Worm (Caenorhabditis elegans) whole organism, midembryonic: Measurements from ENCODE around the gene ZK596.3.

Experiments used
- T22C8.4 ChIP-seq: fragments of 200-800 bp; sonication (Bioruptor generic); IDR thresholded peaks from 2 replicates; pipeline ENCODE4 v1.3.6; 2022; ENCODE audit warnings: missing genetic modification characterization, missing compliant biosample characterization
- cog-1 ChIP-seq: sonication (generic microtip); optimal IDR thresholded peaks from 2 replicates; lab custom pipeline; 2016; ENCODE audit warnings: missing genetic modification characterization, missing compliant biosample characterization
- flt-1 ChIP-seq: fragments of 200-800 bp; sonication (Bioruptor generic); IDR thresholded peaks from 2 replicates; pipeline ENCODE4 v1.3.6; 2022; ENCODE audit warnings: missing genetic modification characterization, missing compliant biosample characterization
- klf-2 ChIP-seq: fragments of 200-800 bp; sonication (Bioruptor generic); conservative IDR thresholded peaks from 2 replicates; pipeline ENCODE4 v1.3.6; 2022; ENCODE audit warnings: missing genetic modification reagents, missing genetic modification characterization, missing compliant biosample characterization
- med-1 ChIP-seq: sonication (generic microtip); optimal IDR thresholded peaks from 2 replicates; lab custom pipeline; 2017; ENCODE audit warnings: missing genetic modification characterization, mild to moderate bottlenecking, missing compliant biosample characterization, antibody characterized with exemption, missing genetic modification reagents; ENCODE audit not compliant: insufficient read depth
- ref-1 ChIP-seq: fragments of 200-800 bp; sonication (Bioruptor generic); conservative IDR thresholded peaks from 2 replicates; pipeline ENCODE4 v1.3.6; 2022; ENCODE audit warnings: missing genetic modification reagents, missing genetic modification characterization, missing compliant biosample characterization
- tab-1 ChIP-seq: fragments of 200-800 bp; sonication (Bioruptor generic); IDR thresholded peaks from 2 replicates; pipeline ENCODE4 v1.3.6; 2022; ENCODE audit warnings: missing genetic modification characterization, missing compliant biosample characterization
- ztf-23 ChIP-seq: fragments of 200-800 bp; sonication (Bioruptor generic); IDR thresholded peaks from 2 replicates; pipeline ENCODE4 v1.3.6; 2022; ENCODE audit warnings: missing genetic modification reagents, missing genetic modification characterization, missing compliant biosample characterization
- ztf-29 ChIP-seq: fragments of 200-800 bp; sonication (Bioruptor generic); IDR thresholded peaks from 2 replicates; pipeline ENCODE4 v1.3.6; 2022; ENCODE audit warnings: missing genetic modification reagents, missing genetic modification characterization, missing compliant biosample characterization

The ZK596.3 gene

ce11 chrIV:10867370-10868146 is 36.6 kb downstream of the ZK596.3 start:
- TF ChIP-seq T22C8.4 (GFP tag; lab: Robert Waterston, UW) (no peak), tab-1 (0 out of 2 replicates have a peak, but pooled peaks have one; percentile 4), ztf-23 (GFP tag; lab: Robert Waterston, UW) (no peak), ztf-29 (peak; percentile 67; the same call in 1 of the 2 replicates), med-1 (GFP tag; lab: Kevin White, UChicago) (no peak), cog-1 (tag; lab: Kevin White, UChicago) (no peak)

DNA sequence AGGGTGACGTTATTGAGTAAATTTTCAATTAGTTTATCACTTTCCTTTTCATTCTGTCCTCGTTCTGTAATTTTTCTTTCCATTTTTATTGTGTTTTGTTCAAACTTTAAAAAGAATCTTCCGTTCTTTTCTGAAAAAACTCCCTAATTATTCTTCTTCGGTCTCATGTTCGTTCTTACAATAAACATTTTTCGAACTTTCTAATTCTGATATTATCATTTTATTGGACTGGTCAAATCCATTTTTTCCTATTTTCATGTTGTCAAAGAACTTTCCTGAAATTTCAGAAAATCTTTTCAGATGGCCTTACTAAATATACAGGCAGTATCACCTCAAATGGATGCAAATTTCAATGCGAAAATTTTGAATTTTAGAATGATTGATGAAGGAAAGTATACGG is 40.2 kb downstream of the ZK596.3 start, which contains the start of gene nish-1:
nish-1 (plus strand) TSS at position 301 of the 400 bp plus-strand sequence.
- TF ChIP-seq klf-2 (GFP tag; lab: Robert Waterston, UW) (no peak), tab-1 (no peak), med-1 (GFP tag; lab: Kevin White, UChicago) (no peak), ztf-29 (no peak), ref-1 (no peak), T22C8.4 (GFP tag; lab: Robert Waterston, UW) (no peak), ztf-23 (GFP tag; lab: Robert Waterston, UW) (no peak), cog-1 (tag; lab: Kevin White, UChicago) (no peak), flt-1 (GFP tag; lab: Robert Waterston, UW) (no peak)

DNA sequence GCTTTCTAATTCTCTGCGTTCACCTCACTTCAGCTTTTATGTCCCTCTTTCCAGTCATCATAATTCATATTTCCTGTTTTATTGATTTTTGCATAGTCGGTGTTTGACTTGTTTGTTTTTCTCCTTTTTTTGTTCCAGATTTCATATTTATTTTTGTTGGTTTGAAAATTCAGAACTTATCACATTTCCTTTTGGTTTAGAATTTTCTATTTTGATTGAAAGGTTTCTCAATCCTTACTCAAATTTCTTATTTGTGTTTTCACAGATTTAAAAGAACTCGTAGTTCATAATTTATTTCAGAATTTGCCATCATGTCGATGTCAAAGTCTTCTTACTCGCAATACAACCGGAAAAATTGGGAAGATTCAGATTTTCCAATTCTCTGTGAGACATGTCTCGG is 43.1 kb downstream of the ZK596.3 start, which contains the start of gene rbm-22:
rbm-22 (plus strand) TSS at position 301 of the 400 bp plus-strand sequence.
- no peak for TF ChIP-seq klf-2 (GFP tag; lab: Robert Waterston, UW)
- TF ChIP-seq ref-1: no peak
- TF ChIP-seq tab-1: no peak
- peak; percentile 56; the same call in 1 of the 2 replicates for TF ChIP-seq T22C8.4 (GFP tag; lab: Robert Waterston, UW)
- no peak for TF ChIP-seq med-1 (GFP tag; lab: Kevin White, UChicago)
- TF ChIP-seq cog-1 (tag; lab: Kevin White, UChicago): no peak
- TF ChIP-seq ztf-23 (GFP tag; lab: Robert Waterston, UW): no peak
- no peak for TF ChIP-seq flt-1 (GFP tag; lab: Robert Waterston, UW)

DNA sequence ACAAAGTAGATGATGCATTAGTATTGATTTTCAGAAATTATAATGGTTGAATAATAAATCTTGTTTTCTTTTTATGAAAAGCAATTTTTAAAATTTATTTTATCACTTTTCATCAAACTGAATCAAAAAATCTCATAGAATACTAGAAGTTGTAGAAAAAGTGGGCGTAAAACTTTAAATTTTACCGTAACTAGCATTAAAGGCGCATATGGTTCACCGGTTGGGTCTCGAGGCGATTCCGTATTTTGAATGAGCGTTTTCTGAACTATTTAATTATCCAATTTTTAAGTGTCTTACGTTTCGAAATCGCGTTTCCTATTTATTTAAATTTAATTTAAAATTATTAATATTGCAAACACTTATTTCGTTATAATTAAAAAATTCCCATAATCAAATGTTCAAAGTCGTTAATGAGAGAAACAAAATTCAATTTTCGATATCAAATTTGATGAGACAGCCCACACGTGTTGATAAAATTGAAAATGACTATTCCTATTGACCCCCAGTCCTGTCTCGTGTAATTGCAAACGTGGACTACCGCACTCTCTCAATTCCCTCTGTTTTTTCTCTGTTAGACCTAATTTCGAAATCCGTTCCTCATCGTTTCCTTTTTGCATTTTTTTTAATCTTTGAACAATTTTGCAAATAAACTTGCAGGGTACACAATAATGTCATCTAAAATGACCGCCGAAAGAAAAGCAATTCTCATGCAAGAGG is 45.7 kb downstream of the ZK596.3 start, which contains the start of the genes T11G6.2 and hars-1:
T11G6.2 (minus strand) TSS at position 197 of the 717 bp plus-strand sequence.
hars-1 (plus strand) TSS at position 658 of the 717 bp plus-strand sequence.
- TF ChIP-seq klf-2 (GFP tag; lab: Robert Waterston, UW): no peak
- TF ChIP-seq ztf-23 (GFP tag; lab: Robert Waterston, UW): no peak
- no peak for TF ChIP-seq flt-1 (GFP tag; lab: Robert Waterston, UW)
- TF ChIP-seq ztf-29: no peak
- TF ChIP-seq ref-1: no peak
- no peak for TF ChIP-seq tab-1
- TF ChIP-seq T22C8.4 (GFP tag; lab: Robert Waterston, UW): no peak
- no peak for TF ChIP-seq med-1 (GFP tag; lab: Kevin White, UChicago)
- TF ChIP-seq cog-1 (tag; lab: Kevin White, UChicago): no peak

- TF ChIP-seq ztf-29 (no peak), med-1 (GFP tag; lab: Kevin White, UChicago) (no peak), flt-1 (GFP tag; lab: Robert Waterston, UW) (no peak), ref-1 (no peak), T22C8.4 (GFP tag; lab: Robert Waterston, UW) (no peak), klf-2 (GFP tag; lab: Robert Waterston, UW) (no peak), ztf-23 (GFP tag; lab: Robert Waterston, UW) (no peak), cog-1 (tag; lab: Kevin White, UChicago) (no peak)
Measured at ce11 chrIV:10855946-10856345, 48.2 kb downstream of the ZK596.3 start.

DNA sequence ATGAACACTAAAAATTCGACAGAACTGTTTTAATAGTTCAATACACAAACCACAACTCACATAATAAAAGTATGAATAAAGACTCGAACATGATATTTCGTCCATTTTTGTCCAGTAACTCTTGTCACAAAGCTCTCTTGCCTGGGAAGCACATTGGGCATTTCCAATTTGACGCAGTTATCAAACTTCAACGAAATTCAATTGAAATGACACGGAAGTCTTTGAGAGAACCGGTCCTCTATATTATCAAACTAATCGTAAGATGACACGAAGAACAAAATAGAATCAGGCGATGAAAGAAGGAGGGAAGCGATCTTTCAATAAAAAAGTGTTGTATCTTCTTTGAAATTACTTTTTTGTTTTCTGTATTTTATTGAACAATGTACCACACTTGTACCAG is 49.1 kb downstream of the ZK596.3 start, which contains the start of gene T11G6.3:
T11G6.3 (minus strand) TSS at position 189 of the 400 bp plus-strand sequence.
- no peak for TF ChIP-seq T22C8.4 (GFP tag; lab: Robert Waterston, UW)
- TF ChIP-seq ztf-23 (GFP tag; lab: Robert Waterston, UW): no peak
- TF ChIP-seq tab-1: no peak
- TF ChIP-seq ztf-29: no peak
- no peak for TF ChIP-seq flt-1 (GFP tag; lab: Robert Waterston, UW)
- TF ChIP-seq cog-1 (tag; lab: Kevin White, UChicago): no peak
- TF ChIP-seq med-1 (GFP tag; lab: Kevin White, UChicago): no peak
- no peak for TF ChIP-seq ref-1
- no peak for TF ChIP-seq klf-2 (GFP tag; lab: Robert Waterston, UW)

DNA sequence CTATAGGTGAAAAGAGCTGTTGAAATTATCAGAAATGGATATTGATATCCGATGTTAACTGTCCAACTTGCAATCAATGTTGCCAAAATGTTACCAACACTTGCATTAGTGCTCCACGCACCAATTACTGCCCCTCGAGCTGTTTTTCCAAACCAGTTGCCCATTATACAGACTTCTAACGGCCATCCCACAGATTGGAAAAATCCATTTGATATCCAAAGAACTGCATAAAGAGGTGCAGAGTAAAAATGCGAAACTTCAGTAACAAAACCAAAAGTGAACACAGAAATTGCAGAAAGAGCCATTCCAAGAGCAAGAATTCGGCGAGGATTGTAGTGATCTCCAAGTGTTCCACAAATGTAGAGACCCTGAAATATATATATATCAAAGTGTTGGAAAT is 50.1 kb downstream of the ZK596.3 start:
- TF ChIP-seq T22C8.4 (GFP tag; lab: Robert Waterston, UW): no peak
- TF ChIP-seq ztf-23 (GFP tag; lab: Robert Waterston, UW): no peak
- TF ChIP-seq cog-1 (tag; lab: Kevin White, UChicago): no peak
- no peak for TF ChIP-seq klf-2 (GFP tag; lab: Robert Waterston, UW)
- TF ChIP-seq ztf-29: no peak
- TF ChIP-seq ref-1: no peak
- no peak for TF ChIP-seq tab-1
- no peak for TF ChIP-seq med-1 (GFP tag; lab: Kevin White, UChicago)

ce11 chrIV:10852403-10852802 is 51.8 kb downstream of the ZK596.3 start:
- TF ChIP-seq klf-2 (GFP tag; lab: Robert Waterston, UW) (no peak), flt-1 (GFP tag; lab: Robert Waterston, UW) (no peak), ztf-23 (GFP tag; lab: Robert Waterston, UW) (no peak), ztf-29 (no peak), T22C8.4 (GFP tag; lab: Robert Waterston, UW) (no peak), cog-1 (tag; lab: Kevin White, UChicago) (no peak), tab-1 (no peak), med-1 (GFP tag; lab: Kevin White, UChicago) (no peak), ref-1 (no peak)
